Worm (Caenorhabditis elegans): ENCODE data around the gene srh-76.

Gene srh-76

ce11 chrV:5838576-5839366, 5.1 kb downstream of the srh-76 start, which contains the start of gene F26F12.2 (continued):
- no peak for TF ChIP-seq saeg-2 (GFP tag; IDR thresholded peaks at IDR 0.05)

ce11 chrV:5840939-5841338, 7.3 kb downstream of the srh-76 start:
- TF ChIP-seq aha-1 (tag) (peak; percentile 96), dmd-8 (GFP tag; IDR thresholded peaks at IDR 0.05) (0 out of 2 replicates have a peak, but pooled peaks have one; percentile 23), egl-43 (GFP tag; IDR thresholded peaks at IDR 0.05) (no peak)

- no peak for TF ChIP-seq daf-16 (GFP tag; optimal IDR thresholded peaks at IDR 0.05)
- peak; percentile 47 for TF ChIP-seq daf-16 (tag; optimal IDR thresholded peaks at IDR 0.05)
- peak in 1 of 2 experiments; percentile 79 for TF ChIP-seq unc-62 (GFP tag; optimal IDR thresholded peaks at IDR 0.05 in 1 of 2)
- TF ChIP-seq unc-62 (tag; optimal IDR thresholded peaks at IDR 0.05) = no peak
- peak; percentile 26 for TF ChIP-seq dmd-6 (GFP tag; IDR thresholded peaks at IDR 0.05)
- peak; percentile 24 for TF ChIP-seq mep-1 (tag; optimal IDR thresholded peaks at IDR 0.05)
- no peak for TF ChIP-seq zfp-2 (tag; optimal IDR thresholded peaks at IDR 0.05)
- TF ChIP-seq madf-5 (GFP tag; IDR thresholded peaks at IDR 0.05) = 0 out of 4 replicates have a peak, but pooled peaks of 1 of the 2 experiments have one; percentile 42
- TF ChIP-seq Y75B8A.6 (GFP tag; IDR thresholded peaks at IDR 0.05) = peak; percentile 66; the same call in 1 of the 2 replicates
- peak; percentile 76 for TF ChIP-seq hlh-30 (tag; optimal IDR thresholded peaks at IDR 0.05; ENCODE audit: insufficient read depth)
- TF ChIP-seq lin-15B (tag; optimal IDR thresholded peaks at IDR 0.05) = no peak
- TF ChIP-seq dmd-9 (GFP tag; IDR thresholded peaks at IDR 0.05) = peak; percentile 34; the same call in 1 of the 2 replicates
- no peak for TF ChIP-seq hmg-1.1 (GFP tag; IDR thresholded peaks at IDR 0.05)
- TF ChIP-seq D1046.2 (GFP tag; IDR thresholded peaks at IDR 0.05) = 0 out of 2 replicates have a peak, but pooled peaks have one; percentile 31
- TF ChIP-seq nhr-48 (tag; optimal IDR thresholded peaks at IDR 0.05) = peak; percentile 19
- peak; percentile 96 for TF ChIP-seq aha-1 (tag)
- peak; percentile 57 for TF ChIP-seq snpc-1.2 (GFP tag; IDR thresholded peaks at IDR 0.05)
- TF ChIP-seq nhr-76 (tag; optimal IDR thresholded peaks at IDR 0.05) = no peak
- TF ChIP-seq mdt-29 (GFP tag; IDR thresholded peaks at IDR 0.05) = no peak
- TF ChIP-seq tra-1 (GFP tag; IDR thresholded peaks at IDR 0.05) = 0 out of 2 replicates have a peak, but pooled peaks have one; percentile 5
- peak; percentile 57 for TF ChIP-seq hlh-11 (tag; optimal IDR thresholded peaks at IDR 0.05)
- TF ChIP-seq dve-1 (tag; optimal IDR thresholded peaks at IDR 0.05; ENCODE audit: insufficient read depth) = peak; percentile 70
- TF ChIP-seq saeg-2 (GFP tag; IDR thresholded peaks at IDR 0.05) = no peak
- peak; percentile 40 for TF ChIP-seq ama-1 (optimal IDR thresholded peaks at IDR 0.05)
- TF ChIP-seq nhr-28 (tag; optimal IDR thresholded peaks at IDR 0.05) = peak; percentile 67
- TF ChIP-seq hif-1 (tag; optimal IDR thresholded peaks at IDR 0.05) = peak in 1 of 2 experiments; percentile 59
- no peak for TF ChIP-seq ztf-7 (tag; optimal IDR thresholded peaks at IDR 0.05)
- TF ChIP-seq ceh-20 (GFP tag; IDR thresholded peaks at IDR 0.05) = 0 out of 2 replicates have a peak, but pooled peaks have one; percentile 7
- peak; percentile 41; the same call in 1 of the 2 replicates for TF ChIP-seq php-3 (GFP tag; IDR thresholded peaks at IDR 0.05)
- TF ChIP-seq mxl-2 (GFP tag; conservative IDR thresholded peaks at IDR 0.05) = 0 out of 2 replicates have a peak, but pooled peaks have one; percentile 30
Measured at ce11 chrV:5842507-5843144, 9.0 kb downstream of the srh-76 start.
